Fruit fly (Drosophila melanogaster) whole organism, embryonic: ENCODE results near the gene UK114.

Experiments
- ATbp ChIP-seq: fragments of 200-800 bp; sonication (Bioruptor generic); optimal IDR thresholded peaks from 2 replicates; lab custom pipeline; 2017; ENCODE audit warnings: missing biosample characterization, mild to moderate bottlenecking, missing genetic modification characterization, missing genetic modification reagents
- CG10321 ChIP-seq: fragments of 200-800 bp; sonication (Bioruptor generic); IDR thresholded peaks from 2 replicates; pipeline ENCODE4 v1.3.6; 2022; ENCODE audit warnings: missing biosample characterization, missing genetic modification characterization
- CG10366 ChIP-seq: fragments of 200-800 bp; sonication (Bioruptor generic); IDR thresholded peaks from 2 replicates; pipeline ENCODE4 v1.3.6; 2022; ENCODE audit warnings: missing biosample characterization, missing genetic modification characterization
- CG13123 ChIP-seq: fragments of 200-800 bp; sonication (Bioruptor generic); optimal IDR thresholded peaks from 2 replicates; lab custom pipeline; 2016; ENCODE audit warnings: missing biosample characterization, missing genetic modification characterization
- CG15479 ChIP-seq: fragments of 200-800 bp; sonication (Bioruptor generic); optimal IDR thresholded peaks from 3 replicates; lab custom pipeline; 2019; ENCODE audit warnings: missing biosample characterization, mild to moderate bottlenecking, missing genetic modification characterization, moderate library complexity
- CG15696 ChIP-seq: fragments of 200-800 bp; sonication (Bioruptor generic); optimal IDR thresholded peaks from 2 replicates; lab custom pipeline; 2019; ENCODE audit warnings: missing biosample characterization, mild to moderate bottlenecking, missing genetic modification characterization, moderate library complexity
- CG1602 ChIP-seq: fragments of 200-800 bp; sonication (Bioruptor generic); optimal IDR thresholded peaks from 3 replicates; lab custom pipeline; 2016; ENCODE audit warnings: missing biosample characterization, missing genetic modification characterization
- CG17328 ChIP-seq: fragments of 200-800 bp; sonication (Bioruptor generic); IDR thresholded peaks from 2 replicates; pipeline ENCODE4 v1.3.6; 2022; ENCODE audit warnings: missing biosample characterization, missing genetic modification characterization
- CG31224 ChIP-seq: fragments of 200-800 bp; sonication (Bioruptor generic); IDR thresholded peaks from 2 replicates; pipeline ENCODE4 v1.3.6; 2022; ENCODE audit warnings: missing biosample characterization, missing genetic modification characterization
- CG5245 ChIP-seq: fragments of 200-800 bp; sonication (Bioruptor generic); optimal IDR thresholded peaks from 3 replicates; lab custom pipeline; 2016; ENCODE audit warnings: missing biosample characterization, missing genetic modification characterization
- CG6854 ChIP-seq: fragments of 200-800 bp; sonication (Bioruptor generic); optimal IDR thresholded peaks from 3 replicates; lab custom pipeline; 2017; ENCODE audit warnings: missing biosample characterization, mild to moderate bottlenecking, missing genetic modification characterization
- CG7556 ChIP-seq: fragments of 200-800 bp; sonication (Bioruptor generic); optimal IDR thresholded peaks from 2 replicates; lab custom pipeline; 2017; ENCODE audit warnings: missing biosample characterization, mild to moderate bottlenecking, missing genetic modification characterization
- CG7745 ChIP-seq: fragments of 200-800 bp; sonication (Bioruptor generic); optimal IDR thresholded peaks from 2 replicates; lab custom pipeline; 2018; ENCODE audit warnings: missing biosample characterization, mild to moderate bottlenecking, missing genetic modification characterization, moderate library complexity
- CG7786 ChIP-seq: fragments of 200-800 bp; sonication (Bioruptor generic); optimal IDR thresholded peaks from 2 replicates; lab custom pipeline; 2016; ENCODE audit warnings: missing biosample characterization, missing genetic modification characterization
- CG7963 ChIP-seq: fragments of 200-800 bp; sonication (Bioruptor generic); IDR thresholded peaks from 3 replicates; pipeline ENCODE4 v1.3.6; 2022; ENCODE audit warnings: missing biosample characterization, missing genetic modification characterization; ENCODE audit not compliant: partially characterized antibody
- D ChIP-seq, 2 experiments: fragments of 200-800 bp in 1 of 2; fragments of >200 bp in 1 of 2; sonication (Bioruptor generic) in 1 of 2; optimal IDR thresholded peaks; 2 replicates in 1 of 2; 3 replicates in 1 of 2; lab custom pipeline; 2017; ENCODE audit warnings: mild to moderate bottlenecking in 1 of 2, missing biosample characterization in 1 of 2, missing genetic modification characterization in 1 of 2, missing genetic modification reagents in 1 of 2
- Fer1 ChIP-seq: fragments of 200-800 bp; sonication (Bioruptor generic); optimal IDR thresholded peaks from 2 replicates; lab custom pipeline; 2017; ENCODE audit warnings: missing biosample characterization, mild to moderate bottlenecking, missing genetic modification characterization
- Hr3 ChIP-seq: fragments of 200-800 bp; sonication (Bioruptor generic); optimal IDR thresholded peaks from 3 replicates; lab custom pipeline; 2016; ENCODE audit warnings: missing biosample characterization, missing genetic modification characterization
- Hr51 ChIP-seq, 2 experiments: fragments of 200-800 bp; sonication (Bioruptor generic); optimal IDR thresholded peaks; 2 replicates in 1 of 2; 3 replicates in 1 of 2; lab custom pipeline; 2016 to 2018; ENCODE audit warnings: missing biosample characterization in 2 of 2, missing genetic modification characterization in 2 of 2, mild to moderate bottlenecking in 1 of 2, moderate library complexity in 1 of 2
- Myb ChIP-seq: fragments of 200-800 bp; sonication (Bioruptor generic); optimal IDR thresholded peaks from 2 replicates; lab custom pipeline; 2016; ENCODE audit warnings: missing biosample characterization, missing genetic modification characterization
- Pdp1 ChIP-seq, 2 experiments: fragments of 200-800 bp; sonication (Bioruptor generic); optimal IDR thresholded peaks; 3 replicates each; lab custom pipeline; 2016; ENCODE audit warnings: missing biosample characterization in 2 of 2, missing genetic modification characterization in 2 of 2, mild to moderate bottlenecking in 1 of 2, moderate library complexity in 1 of 2
- Sox100B ChIP-seq: fragments of 200-800 bp; sonication (Bioruptor generic); optimal IDR thresholded peaks from 3 replicates; lab custom pipeline; 2018; ENCODE audit warnings: missing biosample characterization, mild to moderate bottlenecking, missing genetic modification characterization
- Stat92E ChIP-seq, 3 experiments: fragments of >200 bp in 2 of 3; fragments of 200-800 bp in 1 of 3; sonication (Bioruptor generic) in 1 of 3; optimal IDR thresholded peaks; 2 replicates each; lab custom pipeline; 2017 to 2019; ENCODE audit warnings: missing biosample characterization in 3 of 3, missing genetic modification characterization in 3 of 3, mild to moderate bottlenecking in 1 of 3, moderate library complexity in 1 of 3
- Taf1 ChIP-seq: fragments of 200-800 bp; sonication (Bioruptor generic); IDR thresholded peaks from 2 replicates; pipeline ENCODE4 v1.3.6; 2022; ENCODE audit warnings: missing biosample characterization, missing genetic modification characterization
- amos ChIP-seq: fragments of 200-800 bp; sonication (Bioruptor generic); IDR thresholded peaks from 2 replicates; pipeline ENCODE4 v1.3.6; 2022; ENCODE audit warnings: missing biosample characterization, missing genetic modification characterization; ENCODE audit not compliant: partially characterized antibody
- cad ChIP-seq: fragments of >200 bp; optimal IDR thresholded peaks from 2 replicates; lab custom pipeline; 2017; ENCODE audit warnings: missing biosample characterization, missing genetic modification characterization
- cg ChIP-seq: fragments of 200-800 bp; sonication (Bioruptor generic); optimal IDR thresholded peaks from 3 replicates; lab custom pipeline; 2019; ENCODE audit warnings: missing biosample characterization, mild to moderate bottlenecking, missing genetic modification characterization, moderate library complexity
- dimm ChIP-seq: fragments of 200-800 bp; sonication (Bioruptor generic); IDR thresholded peaks from 2 replicates; pipeline ENCODE4 v1.3.6; 2022; ENCODE audit warnings: missing biosample characterization, missing genetic modification characterization
- dmrt99B ChIP-seq: fragments of 200-800 bp; sonication (Bioruptor generic); optimal IDR thresholded peaks from 2 replicates; lab custom pipeline; 2018; ENCODE audit warnings: missing biosample characterization, mild to moderate bottlenecking, missing genetic modification characterization, moderate library complexity
- grau ChIP-seq: fragments of 200-800 bp; optimal IDR thresholded peaks from 3 replicates; lab custom pipeline; 2019; ENCODE audit warnings: missing biosample characterization, mild to moderate bottlenecking, missing genetic modification characterization, moderate library complexity
- kay ChIP-seq: fragments of 200-800 bp; sonication (Bioruptor generic); optimal IDR thresholded peaks from 2 replicates; lab custom pipeline; 2016; ENCODE audit warnings: missing biosample characterization, missing genetic modification characterization
- kni ChIP-seq: fragments of 200-800 bp; sonication (Bioruptor generic); optimal IDR thresholded peaks from 3 replicates; lab custom pipeline; 2017; ENCODE audit warnings: mild to moderate bottlenecking, missing biosample characterization, missing genetic modification reagents, missing genetic modification characterization
- lov ChIP-seq, 2 experiments: fragments of 200-800 bp in 1 of 2; fragments of >200 bp in 1 of 2; sonication (Bioruptor generic) in 1 of 2; IDR thresholded peaks in 1 of 2; optimal IDR thresholded peaks in 1 of 2; 2 replicates in 1 of 2; 3 replicates in 1 of 2; pipeline versions ENCODE4 v1.3.6 to Lab custom; 2017 to 2022; ENCODE audit warnings: missing biosample characterization in 1 of 2, missing genetic modification characterization in 1 of 2
- onecut ChIP-seq: fragments of 200-800 bp; sonication (Bioruptor generic); IDR thresholded peaks from 2 replicates; pipeline ENCODE4 v1.3.6; 2022; ENCODE audit warnings: missing biosample characterization, missing genetic modification characterization
- scrt ChIP-seq: fragments of 200-800 bp; sonication (Bioruptor generic); optimal IDR thresholded peaks from 2 replicates; lab custom pipeline; 2018; ENCODE audit warnings: missing biosample characterization, mild to moderate bottlenecking, missing genetic modification characterization, moderate library complexity
- sens ChIP-seq: fragments of 200-800 bp; sonication (Bioruptor generic); peaks from one replicate; lab custom pipeline; 2016; ENCODE audit warnings: missing biosample characterization, missing genetic modification characterization
- so ChIP-seq: fragments of 200-800 bp; sonication (Bioruptor generic); IDR thresholded peaks from 3 replicates; pipeline ENCODE4 v1.3.6; 2022; ENCODE audit warnings: missing biosample characterization, missing genetic modification characterization
- tap ChIP-seq: fragments of 200-800 bp; optimal IDR thresholded peaks from 3 replicates; lab custom pipeline; 2019; ENCODE audit warnings: missing biosample characterization, mild to moderate bottlenecking, missing genetic modification characterization, moderate library complexity
- tll ChIP-seq, 2 experiments: fragments of 200-800 bp in 1 of 2; fragments of >200 bp in 1 of 2; sonication (Bioruptor generic) in 1 of 2; optimal IDR thresholded peaks; 2 replicates each; lab custom pipeline; 2017 to 2019; ENCODE audit warnings: missing biosample characterization in 2 of 2, missing genetic modification characterization in 2 of 2, mild to moderate bottlenecking in 1 of 2, moderate library complexity in 1 of 2
- toy ChIP-seq: fragments of 200-800 bp; sonication (Bioruptor generic); IDR thresholded peaks from 2 replicates; pipeline ENCODE4 v1.3.6; 2022; ENCODE audit warnings: missing biosample characterization, missing genetic modification characterization
- vfl ChIP-seq: fragments of 200-800 bp; sonication (Bioruptor generic); optimal IDR thresholded peaks from 2 replicates; lab custom pipeline; 2016; ENCODE audit warnings: missing biosample characterization, missing genetic modification characterization
- zen ChIP-seq: fragments of 200-800 bp; sonication (Bioruptor generic); optimal IDR thresholded peaks from 3 replicates; lab custom pipeline; 2018; ENCODE audit warnings: missing biosample characterization, mild to moderate bottlenecking, missing genetic modification characterization, moderate library complexity

UK114 gene

DNA sequence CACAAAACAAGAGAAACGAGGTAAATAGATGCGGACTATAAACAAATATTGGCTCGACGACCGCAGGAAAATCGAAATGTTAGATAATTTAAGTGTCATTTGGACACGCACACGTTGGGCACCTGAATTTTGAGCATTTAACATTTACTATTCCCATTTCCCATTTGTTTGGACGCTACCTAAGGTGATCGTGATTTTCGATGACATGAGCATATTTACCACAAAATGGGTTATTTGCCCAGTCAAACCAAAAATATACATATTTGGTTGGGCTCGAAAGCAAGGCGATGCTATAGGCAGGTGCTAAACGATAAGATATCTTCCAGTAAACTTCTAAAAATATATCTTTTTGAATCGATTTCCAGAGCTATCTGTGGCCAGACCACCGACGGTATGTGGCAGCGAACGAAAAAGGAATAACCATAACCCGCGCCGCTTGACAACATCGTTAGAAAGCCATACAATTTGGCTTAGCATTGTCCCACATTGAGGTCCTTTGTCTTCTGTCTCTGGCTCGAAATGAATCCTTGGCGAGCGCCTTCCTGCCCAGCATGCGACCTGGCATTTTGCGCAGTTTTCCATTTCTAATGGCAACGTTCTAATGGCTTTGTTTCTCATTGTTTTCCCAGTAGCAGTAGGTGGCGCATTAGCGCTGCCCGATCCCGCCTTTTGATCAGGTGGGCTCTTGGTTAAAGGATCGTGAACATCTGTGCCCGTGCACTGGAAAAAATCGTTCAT lies 49.4 kb upstream of the UK114 start (continued):
- TF ChIP-seq onecut (no peak), kay (GFP tag; lab: Kevin White, UChicago) (no peak), CG10366 (no peak), CG31224 (GFP tag; lab: Robert Waterston, UW) (no peak)

dm6 chr2L:15323196-15323595 lies 48.3 kb upstream of the UK114 start:
- no peak for TF ChIP-seq tap (tag; lab: Kevin White, UChicago)
- no peak for TF ChIP-seq Myb
- peak; percentile 84 for TF ChIP-seq zen (tag; lab: Kevin White, UChicago)
- no peak for TF ChIP-seq lov (optimal IDR thresholded peaks at IDR 0.05; lab: Kevin White, UChicago)
- TF ChIP-seq lov (GFP tag; IDR thresholded peaks at IDR 0.05; lab: Robert Waterston, UW), result no peak
- TF ChIP-seq D (optimal IDR thresholded peaks at IDR 0.05; lab: Kevin White, UChicago), result peak; percentile 95
- TF ChIP-seq D (GFP tag; optimal IDR thresholded peaks at IDR 0.05; lab: Kevin White, UChicago), result no peak
- no peak for TF ChIP-seq Fer1 (GFP tag; lab: Kevin White, UChicago)
- peak in 1 of 3 experiments; percentile 4 for TF ChIP-seq Stat92E (GFP tag; optimal IDR thresholded peaks at IDR 0.05; lab: Kevin White, UChicago)

- TF ChIP-seq CG6854 (GFP tag; lab: Kevin White, UChicago) (no peak), grau (peak; percentile 37), sens (GFP tag; lab: Kevin White, UChicago) (peak; percentile 2)
Measured at dm6 chr2L:15321408-15321807, 46.5 kb upstream of the UK114 start.

dm6 chr2L:15319874-15320273 lies 45.0 kb upstream of the UK114 start:
- TF ChIP-seq Pdp1 (GFP tag; optimal IDR thresholded peaks at IDR 0.05; lab: Kevin White, UChicago) (no peak), scrt (GFP tag; lab: Kevin White, UChicago) (no peak), CG10321 (GFP tag; lab: Robert Waterston, UW) (no peak), Taf1 (GFP tag; lab: Robert Waterston, UW) (no peak), CG15479 (peak; percentile 25), cad (GFP tag; lab: Kevin White, UChicago) (peak; percentile 7), CG5245 (GFP tag; lab: Kevin White, UChicago) (no peak), CG15696 (tag; lab: Kevin White, UChicago) (no peak), CG1602 (no peak), CG7963 (GFP tag; lab: Robert Waterston, UW) (no peak), Hr51 (GFP tag; optimal IDR thresholded peaks at IDR 0.05; lab: Kevin White, UChicago) (no peak), CG7786 (GFP tag; lab: Kevin White, UChicago) (no peak), kni (peak; percentile 62), cg (GFP tag; lab: Kevin White, UChicago) (peak; percentile 9), Hr3 (GFP tag; lab: Kevin White, UChicago) (no peak), CG13123 (GFP tag; lab: Kevin White, UChicago) (no peak), tll (GFP tag; optimal IDR thresholded peaks at IDR 0.05; lab: Kevin White, UChicago) (peak in 1 of 2 experiments; percentile 97), ATbp (GFP tag; lab: Kevin White, UChicago) (no peak), dimm (no peak), D (optimal IDR thresholded peaks at IDR 0.05; lab: Kevin White, UChicago) (peak; percentile 7), D (GFP tag; optimal IDR thresholded peaks at IDR 0.05; lab: Kevin White, UChicago) (no peak), CG7556 (no peak), amos (GFP tag; lab: Robert Waterston, UW) (no peak), dmrt99B (tag; lab: Kevin White, UChicago) (no peak), toy (GFP tag; lab: Robert Waterston, UW) (no peak), vfl (no peak), sens (GFP tag; lab: Kevin White, UChicago) (no peak), CG17328 (GFP tag; lab: Robert Waterston, UW) (no peak), so (GFP tag; lab: Robert Waterston, UW) (no peak), CG7745 (tag; lab: Kevin White, UChicago) (no peak), zen (tag; lab: Kevin White, UChicago) (peak; percentile 94), Sox100B (no peak)
